Fruit fly (Drosophila melanogaster) S2 (cell line): Measurements from ENCODE around the gene Cyp4ac3.

Experiments
- CG8478 ChIP-seq: fragments of >200 bp; optimal IDR thresholded peaks from 2 replicates; lab custom pipeline; 2018
- CTCF ChIP-seq, 2 experiments: fragments of >200 bp; optimal IDR thresholded peaks; 2 replicates each; lab custom pipeline; 2018

DNA sequence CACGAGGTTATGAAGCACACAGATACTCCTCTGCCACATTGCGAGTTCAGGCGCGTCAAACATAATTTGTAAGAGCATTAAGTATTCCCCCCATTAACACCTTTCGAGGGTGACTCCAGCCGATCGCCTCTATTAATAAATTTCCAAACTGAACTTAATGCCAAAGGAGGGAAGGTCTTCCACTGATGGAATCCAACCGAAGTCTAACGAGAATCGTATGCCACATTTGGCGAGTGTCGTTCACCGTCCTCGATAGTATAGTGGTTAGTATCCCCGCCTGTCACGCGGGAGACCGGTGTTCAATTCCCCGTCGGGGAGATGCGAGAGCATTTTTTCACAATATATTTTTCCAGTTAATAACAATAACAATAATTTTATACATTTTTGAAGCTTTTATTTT is 27.8 kb upstream of the Cyp4ac3 start:
- no peak for TF ChIP-seq CG8478 (lab: Kevin White, UChicago)
- no peak for TF ChIP-seq CTCF (optimal IDR thresholded peaks at IDR 0.05; lab: Kevin White, UChicago)
